Fruit fly (Drosophila melanogaster) whole organism, prepupa: Measurements from ENCODE around the gene Lsp1alpha.

ENCODE experiments used
- CG11294 ChIP-seq: fragments of 200-800 bp; sonication (Bioruptor generic); IDR thresholded peaks from 2 replicates; pipeline ENCODE4 v1.3.6; 2022; ENCODE audit warnings: missing biosample characterization, missing genetic modification characterization
- CG11902 ChIP-seq: fragments of 200-800 bp; sonication (Bioruptor generic); optimal IDR thresholded peaks from 3 replicates; lab custom pipeline; 2016; ENCODE audit warnings: missing biosample characterization, missing genetic modification characterization
- CG6276 ChIP-seq: fragments of 200-800 bp; sonication (Bioruptor generic); optimal IDR thresholded peaks from 2 replicates; lab custom pipeline; 2017; ENCODE audit warnings: missing biosample characterization, mild to moderate bottlenecking, missing genetic modification characterization
- CG6808 ChIP-seq: fragments of 200-800 bp; sonication (Bioruptor generic); optimal IDR thresholded peaks from 3 replicates; lab custom pipeline; 2017; ENCODE audit warnings: missing biosample characterization, missing genetic modification characterization, mild to moderate bottlenecking, moderate library complexity, missing genetic modification reagents
- CG6854 ChIP-seq: fragments of 200-800 bp; sonication (Bioruptor generic); optimal IDR thresholded peaks from 2 replicates; lab custom pipeline; 2017; ENCODE audit warnings: missing biosample characterization, mild to moderate bottlenecking, missing genetic modification characterization
- Gug ChIP-seq: fragments of 200-800 bp; sonication (Bioruptor generic); IDR thresholded peaks from 2 replicates; pipeline ENCODE4 v1.3.6; 2022; ENCODE audit warnings: missing biosample characterization, missing genetic modification characterization
- Hr4 ChIP-seq: fragments of 200-800 bp; sonication (Bioruptor generic); optimal IDR thresholded peaks from 3 replicates; lab custom pipeline; 2016; ENCODE audit warnings: missing biosample characterization, missing genetic modification characterization
- Lpt ChIP-seq: fragments of 200-800 bp; sonication (Bioruptor generic); optimal IDR thresholded peaks from 3 replicates; lab custom pipeline; 2016; ENCODE audit warnings: missing biosample characterization, missing genetic modification characterization
- fd85E ChIP-seq: fragments of 200-800 bp; sonication (Bioruptor generic); optimal IDR thresholded peaks from 3 replicates; lab custom pipeline; 2016; ENCODE audit warnings: missing biosample characterization, missing genetic modification characterization
- lz ChIP-seq: fragments of 200-800 bp; sonication (Bioruptor generic); optimal IDR thresholded peaks from 3 replicates; lab custom pipeline; 2016; ENCODE audit warnings: missing biosample characterization, missing genetic modification characterization
- salr ChIP-seq, 2 experiments: fragments of 200-800 bp; sonication (Bioruptor generic); optimal IDR thresholded peaks; 3 replicates each; lab custom pipeline; 2016 to 2018; ENCODE audit warnings: missing biosample characterization in 2 of 2, missing genetic modification characterization in 2 of 2, mild to moderate bottlenecking in 1 of 2
- spab ChIP-seq: fragments of 200-800 bp; sonication (Bioruptor generic); optimal IDR thresholded peaks from 2 replicates; lab custom pipeline; 2017; ENCODE audit warnings: missing biosample characterization, mild to moderate bottlenecking, missing genetic modification characterization, missing genetic modification reagents
- ss ChIP-seq, 2 experiments: fragments of 200-800 bp; sonication (Bioruptor generic); optimal IDR thresholded peaks; 2 replicates in 1 of 2; 3 replicates in 1 of 2; lab custom pipeline; 2017 to 2018; ENCODE audit warnings: mild to moderate bottlenecking in 2 of 2, missing biosample characterization in 2 of 2, missing genetic modification characterization in 2 of 2, moderate library complexity in 1 of 2

DNA sequence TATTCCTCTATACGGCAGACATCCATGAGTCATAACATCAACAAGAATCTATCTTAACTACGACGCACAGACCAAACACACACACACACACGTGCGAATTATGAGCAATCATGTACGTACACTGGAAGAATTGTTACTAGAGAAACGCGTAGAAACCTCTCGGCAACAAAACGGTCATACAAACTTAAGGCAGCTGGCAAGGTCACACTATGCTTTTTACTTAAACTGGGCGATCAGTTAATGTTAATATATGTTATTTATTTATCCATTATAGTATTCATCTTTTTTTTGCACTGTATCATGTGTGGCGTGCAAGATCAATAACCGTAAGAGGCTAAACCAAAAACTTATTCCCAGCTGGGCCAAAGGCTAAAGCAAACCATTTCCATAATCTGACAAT, 49.1 kb downstream of the Lsp1alpha start:
- no peak for TF ChIP-seq Gug (GFP tag; lab: Robert Waterston, UW)
- no peak for TF ChIP-seq Hr4 (GFP tag; lab: Kevin White, UChicago)
- TF ChIP-seq ss (GFP tag; optimal IDR thresholded peaks at IDR 0.05; lab: Kevin White, UChicago): no peak
- TF ChIP-seq CG11294 (GFP tag; lab: Robert Waterston, UW): no peak
- TF ChIP-seq salr (GFP tag; optimal IDR thresholded peaks at IDR 0.05; lab: Kevin White, UChicago): no peak
- TF ChIP-seq lz: no peak
- no peak for TF ChIP-seq fd85E
- no peak for TF ChIP-seq CG6854
- TF ChIP-seq CG6276 (GFP tag; lab: Kevin White, UChicago): no peak
- TF ChIP-seq Lpt (GFP tag; lab: Kevin White, UChicago): no peak
- TF ChIP-seq spab (GFP tag; lab: Kevin White, UChicago): no peak
- TF ChIP-seq CG11902 (GFP tag; lab: Kevin White, UChicago): no peak
- TF ChIP-seq CG6808 (GFP tag; lab: Kevin White, UChicago): no peak
